Worm (Caenorhabditis elegans): ENCODE results near the gene C42D8.9.

- TF ChIP-seq nhr-28 (tag; optimal IDR thresholded peaks at IDR 0.05) = no peak
- TF ChIP-seq zfp-2 (tag; optimal IDR thresholded peaks at IDR 0.05) = no peak
Measured at ce11 chrX:5061763-5062162, 45.1 kb downstream of the C42D8.9 start.
